Worm (Caenorhabditis elegans) whole organism, L1 larva: ENCODE measurements around the gene F54H12.8.

Experiments
- fkh-4 ChIP-seq: sonication (generic microtip); optimal IDR thresholded peaks from 2 replicates; lab custom pipeline; 2016; ENCODE audit warnings: missing compliant biosample characterization, missing genetic modification characterization, borderline replicate concordance
- lin-35 ChIP-seq, 2 experiments: fragments of 150-350 bp; optimal IDR thresholded peaks; 2 replicates each; lab custom pipeline; 2014; ENCODE audit warnings: missing biosample characterization in 2 of 2, missing genetic modification characterization in 2 of 2, missing genetic modification reagents in 2 of 2
- nhr-237 ChIP-seq: fragments of 150-350 bp; optimal IDR thresholded peaks from 2 replicates; lab custom pipeline; 2014; ENCODE audit warnings: missing biosample characterization, missing genetic modification characterization
- nhr-47 ChIP-seq: sonication (generic microtip); optimal IDR thresholded peaks from 2 replicates; lab custom pipeline; 2016; ENCODE audit warnings: mild to moderate bottlenecking, missing genetic modification characterization, moderate library complexity, missing compliant biosample characterization
- skn-1 ChIP-seq: fragments of 150-350 bp; optimal IDR thresholded peaks from 2 replicates; lab custom pipeline; 2014; ENCODE audit warnings: missing biosample characterization, missing genetic modification characterization
- ztf-11 ChIP-seq, 2 experiments: sonication (generic microtip); optimal IDR thresholded peaks; 2 replicates each; lab custom pipeline; 2016 to 2017; ENCODE audit warnings: missing genetic modification characterization in 2 of 2, missing biosample characterization in 1 of 2, missing compliant biosample characterization in 1 of 2

- TF ChIP-seq lin-35 (GFP tag; optimal IDR thresholded peaks at IDR 0.05; lab: Kevin White, UChicago) (no peak), nhr-47 (tag; lab: Kevin White, UChicago) (no peak), nhr-237 (tag; lab: Kevin White, UChicago) (no peak), fkh-4 (no peak), ztf-11 (tag; optimal IDR thresholded peaks at IDR 0.05; lab: Kevin White, UChicago) (no peak), skn-1 (tag; lab: Kevin White, UChicago) (no peak)
Measured at ce11 chrIII:7941417-7941816, 27.6 kb downstream of the F54H12.8 start, which contains the start of gene kle-2.
